Fruit fly (Drosophila melanogaster) whole organism: ENCODE data around the gene CG31370.

Experiments
- CG8478 ChIP-seq: fragments of >200 bp; optimal IDR thresholded peaks from 2 replicates; lab custom pipeline; 2018; ENCODE audit warnings: inconsistent platforms
- Dll ChIP-seq: fragments of >200 bp; optimal IDR thresholded peaks from 2 replicates; lab custom pipeline; 2017
- EcR ChIP-seq, 2 experiments: fragments of >200 bp; optimal IDR thresholded peaks; 2 replicates each; lab custom pipeline; 2017; ENCODE audit warnings: missing biosample characterization in 2 of 2, missing genetic modification characterization in 2 of 2, missing genetic modification reagents in 2 of 2
- pan ChIP-seq: fragments of >200 bp; optimal IDR thresholded peaks from 2 replicates; lab custom pipeline; 2017
- psq ChIP-seq: fragments of >200 bp; optimal IDR thresholded peaks from 2 replicates; lab custom pipeline; 2017
- usp ChIP-seq: fragments of >200 bp; optimal IDR thresholded peaks from 2 replicates; lab custom pipeline; 2017; ENCODE audit warnings: missing biosample characterization, missing genetic modification characterization, mixed read lengths

DNA sequence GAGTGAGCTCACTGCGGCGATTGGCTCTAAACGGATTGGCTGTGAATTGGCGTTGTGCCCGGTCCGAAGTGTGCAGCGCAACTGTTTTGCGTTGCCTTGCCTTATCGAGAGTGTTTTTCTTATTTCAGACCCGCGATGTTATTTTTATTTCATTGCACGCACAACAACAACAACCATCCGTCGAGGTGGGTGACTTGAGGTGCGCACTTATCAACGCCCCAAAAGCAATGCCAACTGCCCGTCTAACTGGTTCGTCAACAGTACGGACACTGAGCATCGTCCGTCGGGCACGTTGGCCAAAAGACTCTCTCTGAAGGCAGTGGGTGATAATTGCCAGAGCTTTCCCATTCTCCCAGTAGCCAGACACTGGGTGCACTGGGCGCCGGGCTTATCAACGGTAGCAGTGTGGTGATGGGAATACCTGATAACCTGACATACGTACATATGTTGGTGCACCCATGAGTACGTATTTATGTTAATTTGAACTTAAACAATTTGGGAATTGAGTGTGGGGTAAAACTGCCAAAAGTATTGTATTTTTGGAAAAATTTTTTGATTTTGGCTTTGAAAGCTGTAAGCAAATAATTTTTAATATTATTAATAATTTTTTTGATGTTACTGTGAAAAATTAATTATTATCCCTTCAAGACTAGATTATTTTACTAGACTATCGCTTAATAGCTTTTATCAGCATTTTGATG is 6.8 kb upstream of the CG31370 start, which contains the start of gene CG31102:
- TF ChIP-seq CG8478 (no peak), usp (no peak), pan (no peak), psq (lab: Kevin White, UChicago) (no peak), EcR (GFP tag; optimal IDR thresholded peaks at IDR 0.05; lab: Kevin White, UChicago) (no peak), Dll (lab: Kevin White, UChicago) (no peak)
